Worm (Caenorhabditis elegans) whole organism, L1 larva: ENCODE results near the gene clec-1.

ENCODE experiments used
- ama-1 ChIP-seq: fragments of 150-350 bp; optimal IDR thresholded peaks from 2 replicates; lab custom pipeline; 2014
- ceh-63 ChIP-seq: fragments of 200-800 bp; sonication (Bioruptor generic); optimal IDR thresholded peaks from 2 replicates; lab custom pipeline; 2018; ENCODE audit warnings: mild to moderate bottlenecking, missing genetic modification characterization, missing compliant biosample characterization
- ces-1 ChIP-seq: fragments of 150-350 bp; optimal IDR thresholded peaks from 2 replicates; lab custom pipeline; 2014; ENCODE audit warnings: missing biosample characterization, missing genetic modification reagents, missing genetic modification characterization
- dsc-1 ChIP-seq: sonication (generic microtip); optimal IDR thresholded peaks from 2 replicates; lab custom pipeline; 2016; ENCODE audit warnings: mild to moderate bottlenecking, missing genetic modification characterization, missing compliant biosample characterization
- efl-1 ChIP-seq, 4 experiments: fragments of 150-350 bp; optimal IDR thresholded peaks in 3 of 4; peaks in 1 of 4; 1 replicate in 1 of 4; 2 replicates in 3 of 4; lab custom pipeline; 2014; ENCODE audit warnings: missing biosample characterization in 2 of 4, missing genetic modification characterization in 2 of 4, missing genetic modification reagents in 2 of 4
- egl-13 ChIP-seq: sonication (generic microtip); optimal IDR thresholded peaks from 2 replicates; lab custom pipeline; 2016; ENCODE audit warnings: missing genotype, missing genetic modification reagents, missing genetic modification characterization, missing compliant biosample characterization
- elt-2 ChIP-seq: sonication (generic microtip); optimal IDR thresholded peaks from 2 replicates; lab custom pipeline; 2016; ENCODE audit warnings: missing genetic modification characterization, mild to moderate bottlenecking, inconsistent platforms, missing compliant biosample characterization, missing genetic modification reagents
- ets-5 ChIP-seq: fragments of 200-800 bp; sonication (Bioruptor generic); IDR thresholded peaks from 2 replicates; pipeline ENCODE4 v1.3.6; 2022; ENCODE audit warnings: missing genetic modification characterization, missing compliant biosample characterization
- fkh-10 ChIP-seq: sonication (generic microtip); optimal IDR thresholded peaks from 2 replicates; lab custom pipeline; 2017; ENCODE audit warnings: missing biosample characterization, missing genetic modification reagents, missing genetic modification characterization
- fkh-4 ChIP-seq: sonication (generic microtip); optimal IDR thresholded peaks from 2 replicates; lab custom pipeline; 2016; ENCODE audit warnings: missing compliant biosample characterization, missing genetic modification characterization, borderline replicate concordance
- fkh-8 ChIP-seq: sonication (generic microtip); optimal IDR thresholded peaks from 2 replicates; lab custom pipeline; 2016; ENCODE audit warnings: mild to moderate bottlenecking, missing genetic modification characterization, missing compliant biosample characterization
- fos-1 ChIP-seq: fragments of 150-350 bp; optimal IDR thresholded peaks from 2 replicates; lab custom pipeline; 2014; ENCODE audit warnings: missing biosample characterization, missing genetic modification characterization
- grh-1 ChIP-seq: fragments of 200-800 bp; sonication (Bioruptor generic); IDR thresholded peaks from 2 replicates; pipeline ENCODE4 v1.3.6; 2022; ENCODE audit warnings: missing genetic modification reagents, missing genetic modification characterization, missing compliant biosample characterization
- lin-14 ChIP-seq: fragments of 200-800 bp; sonication (Bioruptor generic); optimal IDR thresholded peaks from 2 replicates; lab custom pipeline; 2018; ENCODE audit warnings: mild to moderate bottlenecking, missing genetic modification characterization, moderate library complexity, missing compliant biosample characterization
- lin-35 ChIP-seq, 2 experiments: fragments of 150-350 bp; optimal IDR thresholded peaks; 2 replicates each; lab custom pipeline; 2014; ENCODE audit warnings: missing biosample characterization in 2 of 2, missing genetic modification characterization in 2 of 2, missing genetic modification reagents in 2 of 2
- lir-3 ChIP-seq: sonication (generic microtip); optimal IDR thresholded peaks from 2 replicates; lab custom pipeline; 2016; ENCODE audit warnings: mild to moderate bottlenecking, missing genetic modification characterization, moderate library complexity, missing compliant biosample characterization; ENCODE audit not compliant: poor library complexity
- nhr-11 ChIP-seq: fragments of 150-350 bp; optimal IDR thresholded peaks from 2 replicates; lab custom pipeline; 2014; ENCODE audit warnings: missing biosample characterization, missing genetic modification characterization
- nhr-19 ChIP-seq: fragments of 200-800 bp; sonication (Bioruptor generic); conservative IDR thresholded peaks from 2 replicates; pipeline ENCODE4 v1.3.6; 2022; ENCODE audit warnings: missing genetic modification characterization, missing compliant biosample characterization
- nhr-28 ChIP-seq: fragments of 150-350 bp; optimal IDR thresholded peaks from 2 replicates; lab custom pipeline; 2014; ENCODE audit warnings: missing biosample characterization, missing genetic modification characterization
- nhr-47 ChIP-seq: sonication (generic microtip); optimal IDR thresholded peaks from 2 replicates; lab custom pipeline; 2016; ENCODE audit warnings: mild to moderate bottlenecking, missing genetic modification characterization, moderate library complexity, missing compliant biosample characterization
- nhr-71 ChIP-seq: sonication (generic microtip); optimal IDR thresholded peaks from 2 replicates; lab custom pipeline; 2016; ENCODE audit warnings: mild to moderate bottlenecking, missing genetic modification characterization, moderate library complexity, missing compliant biosample characterization
- pax-3 ChIP-seq: fragments of 200-800 bp; sonication (Bioruptor generic); optimal IDR thresholded peaks from 2 replicates; lab custom pipeline; 2018; ENCODE audit warnings: mild to moderate bottlenecking, missing genetic modification characterization, moderate library complexity, missing compliant biosample characterization
- pqm-1 ChIP-seq: sonication (generic microtip); optimal IDR thresholded peaks from 3 replicates; lab custom pipeline; 2017; ENCODE audit warnings: missing biosample characterization, missing genetic modification characterization
- sox-4 ChIP-seq: sonication (generic microtip); optimal IDR thresholded peaks from 2 replicates; lab custom pipeline; 2016; ENCODE audit warnings: missing genetic modification characterization, missing compliant biosample characterization

The clec-1 gene

DNA sequence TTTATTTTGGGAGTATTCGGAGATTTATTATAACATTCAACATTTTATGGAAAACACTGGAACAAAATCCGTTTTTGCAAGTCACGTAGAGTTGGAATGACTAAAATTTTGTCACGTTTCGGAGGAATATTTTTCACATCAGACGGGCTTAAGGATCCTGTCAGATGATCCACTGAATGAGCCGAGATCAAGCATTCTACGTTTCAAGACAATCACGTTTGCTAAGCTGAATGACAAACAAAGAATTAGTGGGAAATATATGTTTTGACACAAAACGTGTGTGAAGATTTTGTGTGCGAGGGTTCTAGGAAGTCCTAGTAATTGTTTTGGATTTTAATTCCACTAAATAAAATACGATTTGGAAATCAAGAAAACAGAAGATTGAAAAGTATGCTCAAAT is 39.5 kb downstream of the clec-1 start:
- TF ChIP-seq pax-3 (tag; lab: Kevin White, UChicago): peak; percentile 29
- peak; percentile 85 for TF ChIP-seq dsc-1 (tag; lab: Kevin White, UChicago)
- peak; percentile 34 for TF ChIP-seq nhr-71
- no peak for TF ChIP-seq lir-3 (tag; lab: Kevin White, UChicago)
- peak; percentile 51 for TF ChIP-seq fkh-8 (tag; lab: Kevin White, UChicago)
- no peak for TF ChIP-seq fos-1 (tag; lab: Kevin White, UChicago)
- TF ChIP-seq sox-4 (tag; lab: Kevin White, UChicago): peak; percentile 35
- no peak for TF ChIP-seq lin-35 (GFP tag; optimal IDR thresholded peaks at IDR 0.05; lab: Kevin White, UChicago)
- TF ChIP-seq fkh-10 (GFP tag; lab: Kevin White, UChicago): no peak
- no peak for TF ChIP-seq nhr-28
- TF ChIP-seq ets-5 (GFP tag; lab: Robert Waterston, UW): no peak
- TF ChIP-seq ces-1 (GFP tag; lab: Kevin White, UChicago): no peak
- no peak for TF ChIP-seq nhr-19 (GFP tag; lab: Robert Waterston, UW)
- no peak for TF ChIP-seq ama-1 (lab: Kevin White, UChicago)
- peak; percentile 7 for TF ChIP-seq nhr-47
- TF ChIP-seq efl-1 (optimal IDR thresholded peaks at IDR 0.05; lab: Kevin White, UChicago): no peak
- TF ChIP-seq efl-1 (GFP tag; optimal IDR thresholded peaks at IDR 0.05 in 1 of 2; lab: Kevin White, UChicago): peak in 1 of 2 experiments; percentile 87
- no peak for TF ChIP-seq fkh-4 (tag; lab: Kevin White, UChicago)
- TF ChIP-seq lin-14: no peak

DNA sequence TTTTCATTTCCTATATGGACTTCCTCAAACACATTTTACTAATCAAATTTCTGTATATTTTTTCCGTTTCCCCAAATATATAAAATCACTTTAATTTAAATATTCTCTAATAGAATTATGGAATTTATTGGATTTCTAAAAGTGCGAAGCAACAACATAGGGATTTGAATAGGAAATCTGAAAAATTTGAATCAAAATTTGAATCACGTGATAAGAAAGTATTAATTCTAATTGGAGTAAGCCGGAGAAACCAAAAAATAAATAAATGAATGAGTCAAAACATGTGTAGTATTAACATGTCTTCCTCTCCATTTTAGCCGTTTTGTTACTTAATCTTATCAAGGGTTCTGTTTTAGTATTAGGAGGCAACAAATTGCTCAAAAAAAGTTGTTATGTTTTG is 41.3 kb downstream of the clec-1 start:
- TF ChIP-seq egl-13 (tag; lab: Kevin White, UChicago): peak; percentile 55
- TF ChIP-seq dsc-1 (tag; lab: Kevin White, UChicago): peak; percentile 87
- TF ChIP-seq nhr-11 (tag; lab: Kevin White, UChicago): no peak
- TF ChIP-seq nhr-47: peak; percentile 22
- no peak for TF ChIP-seq nhr-71
- TF ChIP-seq pqm-1: no peak

DNA sequence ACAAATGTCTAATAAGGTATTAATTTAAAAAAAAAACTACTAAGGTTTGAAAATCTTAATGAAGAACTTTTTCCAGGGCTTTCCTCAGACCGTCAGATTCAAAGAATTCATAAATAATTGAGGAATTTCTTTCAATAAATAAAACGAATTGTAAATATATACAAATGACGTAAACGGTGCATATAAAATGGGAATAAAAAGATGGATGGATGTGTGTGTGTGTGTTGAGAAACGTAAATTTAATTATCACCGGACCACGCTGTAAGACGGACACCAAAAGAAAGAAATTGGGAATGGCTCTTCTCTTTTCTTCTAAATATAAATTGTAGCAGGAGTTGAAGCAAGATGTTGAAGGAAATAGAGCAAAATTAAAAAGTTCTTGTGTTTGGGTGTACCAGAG is 46.3 kb downstream of the clec-1 start:
- peak; percentile 77 for TF ChIP-seq ceh-63
- TF ChIP-seq elt-2 (tag; lab: Kevin White, UChicago): no peak
- no peak for TF ChIP-seq dsc-1 (tag; lab: Kevin White, UChicago)

DNA sequence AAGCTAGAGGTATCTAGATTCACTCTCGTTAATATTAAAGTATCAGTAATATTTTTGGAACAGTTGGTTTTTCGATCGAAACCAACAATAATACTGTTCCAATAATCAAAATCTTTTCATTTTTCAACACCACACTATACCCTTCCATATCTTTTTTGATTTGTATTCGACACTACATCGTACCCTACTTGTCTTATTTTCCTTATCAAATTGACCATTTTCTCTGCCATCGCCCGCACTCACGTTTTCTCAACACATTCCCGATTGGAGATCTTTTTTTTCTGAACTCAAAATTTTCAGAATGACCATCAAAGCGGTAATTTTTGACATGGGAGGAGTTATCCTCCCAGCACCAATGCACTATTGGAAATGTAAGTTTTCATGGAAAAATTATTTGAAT is 47.6 kb downstream of the clec-1 start, which contains the start of gene acds-10:
Gene acds-10 (plus strand): TSS at position 301 of the 400 bp plus-strand sequence.
- TF ChIP-seq grh-1 (GFP tag; lab: Robert Waterston, UW) (no peak), efl-1 (optimal IDR thresholded peaks at IDR 0.05; lab: Kevin White, UChicago) (no peak), efl-1 (GFP tag; optimal IDR thresholded peaks at IDR 0.05 in 1 of 2; lab: Kevin White, UChicago) (peak in 1 of 2 experiments; percentile 18)
